Fruit fly (Drosophila melanogaster) whole organism, adult: ENCODE results near the gene CG14400.

Experiments used
- CG11617 ChIP-seq: fragments of 200-800 bp; sonication (Bioruptor generic); optimal IDR thresholded peaks from 2 replicates; lab custom pipeline; 2017; ENCODE audit warnings: mild to moderate bottlenecking, missing biosample characterization, missing genetic modification reagents, missing genetic modification characterization
- CG12768 ChIP-seq: fragments of 200-800 bp; sonication (Bioruptor generic); optimal IDR thresholded peaks from 2 replicates; lab custom pipeline; 2017; ENCODE audit warnings: missing biosample characterization, missing genetic modification characterization, mild to moderate bottlenecking, moderate library complexity, missing genetic modification reagents
- CG14711 ChIP-seq: fragments of 200-800 bp; sonication (Bioruptor generic); optimal IDR thresholded peaks from 2 replicates; lab custom pipeline; 2018; ENCODE audit warnings: missing biosample characterization, mild to moderate bottlenecking, missing genetic modification characterization, moderate library complexity
- CG1620 ChIP-seq: fragments of 200-800 bp; sonication (Bioruptor generic); optimal IDR thresholded peaks from 2 replicates; lab custom pipeline; 2016; ENCODE audit warnings: missing biosample characterization, missing genetic modification characterization
- CG33017 ChIP-seq: fragments of 200-800 bp; sonication (Bioruptor generic); optimal IDR thresholded peaks from 2 replicates; lab custom pipeline; 2018; ENCODE audit warnings: missing biosample characterization, mild to moderate bottlenecking, missing genetic modification characterization, moderate library complexity
- CG5204 ChIP-seq: fragments of 200-800 bp; sonication (Bioruptor generic); optimal IDR thresholded peaks from 2 replicates; lab custom pipeline; 2016; ENCODE audit warnings: missing biosample characterization, missing genetic modification characterization
- CG7045 ChIP-seq: fragments of 200-800 bp; sonication (Bioruptor generic); optimal IDR thresholded peaks from 2 replicates; lab custom pipeline; 2017; ENCODE audit warnings: missing biosample characterization, mild to moderate bottlenecking, missing genetic modification characterization
- CG7101 ChIP-seq: fragments of 200-800 bp; sonication (Bioruptor generic); optimal IDR thresholded peaks from 2 replicates; lab custom pipeline; 2018; ENCODE audit warnings: missing biosample characterization, mild to moderate bottlenecking, missing genetic modification characterization, moderate library complexity
- Clk ChIP-seq: fragments of 200-800 bp; sonication (Bioruptor generic); optimal IDR thresholded peaks from 2 replicates; lab custom pipeline; 2017; ENCODE audit warnings: missing biosample characterization, missing genetic modification characterization
- Crg-1 ChIP-seq: fragments of 200-800 bp; sonication (Bioruptor generic); optimal IDR thresholded peaks from 2 replicates; lab custom pipeline; 2016; ENCODE audit warnings: missing biosample characterization, missing genetic modification characterization
- Hr96 ChIP-seq: fragments of 200-800 bp; sonication (Bioruptor generic); optimal IDR thresholded peaks from 2 replicates; lab custom pipeline; 2016; ENCODE audit warnings: missing biosample characterization, missing genetic modification characterization
- Mnt ChIP-seq: fragments of 200-800 bp; sonication (Bioruptor generic); optimal IDR thresholded peaks from 2 replicates; lab custom pipeline; 2016; ENCODE audit warnings: missing biosample characterization, mild to moderate bottlenecking, missing genetic modification characterization
- bab1 ChIP-seq: fragments of 200-800 bp; sonication (Bioruptor generic); optimal IDR thresholded peaks from 3 replicates; lab custom pipeline; 2019; ENCODE audit warnings: missing biosample characterization, mild to moderate bottlenecking, missing genetic modification characterization, moderate library complexity
- cic ChIP-seq: fragments of 200-800 bp; sonication (Bioruptor generic); optimal IDR thresholded peaks from 2 replicates; lab custom pipeline; 2017; ENCODE audit warnings: missing biosample characterization, mild to moderate bottlenecking, missing genetic modification characterization, moderate library complexity
- cnc ChIP-seq, 2 experiments: fragments of >200 bp; optimal IDR thresholded peaks; 2 replicates each; lab custom pipeline; 2017
- kay ChIP-seq: fragments of 200-800 bp; sonication (Bioruptor generic); peaks from one replicate; lab custom pipeline; 2016; ENCODE audit warnings: missing biosample characterization, missing genetic modification characterization, borderline replicate concordance
- ovo ChIP-seq: fragments of 200-800 bp; sonication (Bioruptor generic); optimal IDR thresholded peaks from 2 replicates; lab custom pipeline; 2016; ENCODE audit warnings: missing biosample characterization, missing genetic modification characterization
- pad ChIP-seq: fragments of 200-800 bp; sonication (Bioruptor generic); optimal IDR thresholded peaks from 3 replicates; lab custom pipeline; 2017; ENCODE audit warnings: missing biosample characterization, missing genetic modification characterization, mild to moderate bottlenecking, moderate library complexity, missing genetic modification reagents
- tj ChIP-seq: fragments of 200-800 bp; sonication (Bioruptor generic); optimal IDR thresholded peaks from 3 replicates; lab custom pipeline; 2017; ENCODE audit warnings: missing biosample characterization, mild to moderate bottlenecking, missing genetic modification characterization, moderate library complexity
- toe ChIP-seq: fragments of 200-800 bp; sonication (Bioruptor generic); optimal IDR thresholded peaks from 2 replicates; lab custom pipeline; 2016; ENCODE audit warnings: missing biosample characterization, missing genetic modification characterization

The CG14400 gene

dm6 chr2L:20844381-20844780, 13.3 kb downstream of the CG14400 start:
- TF ChIP-seq CG5204 (GFP tag; lab: Kevin White, UChicago): no peak
- TF ChIP-seq pad (GFP tag; lab: Kevin White, UChicago): no peak
- TF ChIP-seq CG7101: no peak
- TF ChIP-seq kay: no peak
- no peak for TF ChIP-seq toe (GFP tag; lab: Kevin White, UChicago)
- TF ChIP-seq cic (GFP tag; lab: Kevin White, UChicago): no peak
- TF ChIP-seq CG33017 (tag; lab: Kevin White, UChicago): no peak
- no peak for TF ChIP-seq Clk (GFP tag; lab: Kevin White, UChicago)
- TF ChIP-seq tj (GFP tag; lab: Kevin White, UChicago): no peak
- TF ChIP-seq CG7045 (GFP tag; lab: Kevin White, UChicago): no peak
- no peak for TF ChIP-seq bab1
- no peak for TF ChIP-seq Mnt (GFP tag; lab: Kevin White, UChicago)
- TF ChIP-seq Crg-1 (GFP tag; lab: Kevin White, UChicago): no peak
- no peak for TF ChIP-seq CG12768
- no peak for TF ChIP-seq Hr96
- TF ChIP-seq cnc (optimal IDR thresholded peaks at IDR 0.05; lab: Kevin White, UChicago): no peak

dm6 chr2L:20840462-20841038, 17.1 kb downstream of the CG14400 start, which contains the start of gene CG31676:
Gene CG31676, plus strand, starts transcription at chr2L:20840750.
- TF ChIP-seq kay (peak; percentile 50), Clk (GFP tag; lab: Kevin White, UChicago) (no peak)

dm6 chr2L:20840006-20840405, 17.7 kb downstream of the CG14400 start:
- TF ChIP-seq CG7101 (no peak), bab1 (no peak), CG12768 (no peak), CG7045 (GFP tag; lab: Kevin White, UChicago) (no peak), cnc (optimal IDR thresholded peaks at IDR 0.05; lab: Kevin White, UChicago) (no peak), cic (GFP tag; lab: Kevin White, UChicago) (no peak), toe (GFP tag; lab: Kevin White, UChicago) (no peak), Clk (GFP tag; lab: Kevin White, UChicago) (no peak), CG5204 (GFP tag; lab: Kevin White, UChicago) (no peak), Hr96 (no peak), Mnt (GFP tag; lab: Kevin White, UChicago) (no peak), ovo (no peak)

- TF ChIP-seq ovo (no peak), CG7101 (no peak), tj (GFP tag; lab: Kevin White, UChicago) (no peak), CG5204 (GFP tag; lab: Kevin White, UChicago) (no peak), Hr96 (no peak), CG14711 (tag; lab: Kevin White, UChicago) (no peak), cnc (optimal IDR thresholded peaks at IDR 0.05; lab: Kevin White, UChicago) (no peak), CG1620 (GFP tag; lab: Kevin White, UChicago) (no peak), CG12768 (no peak), pad (GFP tag; lab: Kevin White, UChicago) (no peak), bab1 (no peak)
These were observed 19.8 kb downstream of the CG14400 start, which contains the start of gene Spn38F for dm6 chr2L:20837885-20838284. Gene Spn38F, minus strand, starts transcription at chr2L:20837985.

- TF ChIP-seq CG11617 (GFP tag; lab: Kevin White, UChicago) (no peak), Mnt (GFP tag; lab: Kevin White, UChicago) (no peak), CG7101 (no peak), Clk (GFP tag; lab: Kevin White, UChicago) (no peak), CG33017 (tag; lab: Kevin White, UChicago) (no peak), ovo (no peak), Crg-1 (GFP tag; lab: Kevin White, UChicago) (no peak), CG7045 (GFP tag; lab: Kevin White, UChicago) (no peak), CG5204 (GFP tag; lab: Kevin White, UChicago) (no peak), CG12768 (no peak), toe (GFP tag; lab: Kevin White, UChicago) (no peak), cnc (optimal IDR thresholded peaks at IDR 0.05; lab: Kevin White, UChicago) (no peak), CG14711 (tag; lab: Kevin White, UChicago) (no peak), CG1620 (GFP tag; lab: Kevin White, UChicago) (no peak), pad (GFP tag; lab: Kevin White, UChicago) (no peak), kay (no peak), cic (GFP tag; lab: Kevin White, UChicago) (no peak), Hr96 (no peak)
These were observed 22.2 kb downstream of the CG14400 start, which contains the start of gene Oseg5 for dm6 chr2L:20835501-20835900. Gene Oseg5, minus strand, starts transcription at chr2L:20835840.

- no peak for TF ChIP-seq Crg-1 (GFP tag; lab: Kevin White, UChicago)
- no peak for TF ChIP-seq CG14711 (tag; lab: Kevin White, UChicago)
- peak; percentile 72 for TF ChIP-seq bab1
- TF ChIP-seq pad (GFP tag; lab: Kevin White, UChicago): no peak
- TF ChIP-seq cnc (optimal IDR thresholded peaks at IDR 0.05; lab: Kevin White, UChicago): no peak
- no peak for TF ChIP-seq CG11617 (GFP tag; lab: Kevin White, UChicago)
- peak; percentile 1 for TF ChIP-seq tj (GFP tag; lab: Kevin White, UChicago)
- TF ChIP-seq cic (GFP tag; lab: Kevin White, UChicago): peak; percentile 55
- TF ChIP-seq CG33017 (tag; lab: Kevin White, UChicago): peak; percentile 25
- no peak for TF ChIP-seq CG7045 (GFP tag; lab: Kevin White, UChicago)
- no peak for TF ChIP-seq CG12768
- peak; percentile 4 for TF ChIP-seq CG1620 (GFP tag; lab: Kevin White, UChicago)
- peak; percentile 35 for TF ChIP-seq Mnt (GFP tag; lab: Kevin White, UChicago)
These were observed 26.6 kb downstream of the CG14400 start, which contains the start of gene CG31674 for dm6 chr2L:20831060-20831459. Gene CG31674, plus strand, starts transcription at chr2L:20831262.
